Fruit fly (Drosophila melanogaster) whole organism, prepupa: ENCODE measurements around the gene mthl7.

Experiments
- CG10631 ChIP-seq: fragments of 200-800 bp; sonication (Bioruptor generic); optimal IDR thresholded peaks from 2 replicates; lab custom pipeline; 2016; ENCODE audit warnings: missing biosample characterization, missing genetic modification characterization
- CG10669 ChIP-seq: fragments of 200-800 bp; sonication (Bioruptor generic); optimal IDR thresholded peaks from 3 replicates; lab custom pipeline; 2018; ENCODE audit warnings: missing biosample characterization, mild to moderate bottlenecking, missing genetic modification characterization, moderate library complexity
- CG11294 ChIP-seq: fragments of 200-800 bp; sonication (Bioruptor generic); IDR thresholded peaks from 2 replicates; pipeline ENCODE4 v1.3.6; 2022; ENCODE audit warnings: missing biosample characterization, missing genetic modification characterization
- CG11762 ChIP-seq: fragments of 200-800 bp; sonication (Bioruptor generic); optimal IDR thresholded peaks from 3 replicates; lab custom pipeline; 2016; ENCODE audit warnings: missing biosample characterization, missing genetic modification characterization; ENCODE audit not compliant: insufficient read depth
- CG11902 ChIP-seq: fragments of 200-800 bp; sonication (Bioruptor generic); optimal IDR thresholded peaks from 3 replicates; lab custom pipeline; 2016; ENCODE audit warnings: missing biosample characterization, missing genetic modification characterization
- CG15336 ChIP-seq: fragments of 200-800 bp; sonication (Bioruptor generic); IDR thresholded peaks from 2 replicates; pipeline ENCODE4 v1.3.6; 2022; ENCODE audit warnings: missing biosample characterization, missing genetic modification characterization
- CG16779 ChIP-seq: fragments of 200-800 bp; sonication (Bioruptor generic); optimal IDR thresholded peaks from 3 replicates; lab custom pipeline; 2017; ENCODE audit warnings: missing biosample characterization, mild to moderate bottlenecking, missing genetic modification characterization
- CG31627 ChIP-seq: fragments of 200-800 bp; sonication (Bioruptor generic); optimal IDR thresholded peaks from 3 replicates; lab custom pipeline; 2016; ENCODE audit warnings: missing biosample characterization, missing genetic modification characterization
- CG32006 ChIP-seq: fragments of 200-800 bp; sonication (Bioruptor generic); optimal IDR thresholded peaks from 3 replicates; lab custom pipeline; 2017; ENCODE audit warnings: missing biosample characterization, mild to moderate bottlenecking, missing genetic modification characterization
- CG4318 ChIP-seq: fragments of 200-800 bp; sonication (Bioruptor generic); optimal IDR thresholded peaks from 3 replicates; lab custom pipeline; 2017; ENCODE audit warnings: missing biosample characterization, mild to moderate bottlenecking, missing genetic modification characterization
- CG6163 ChIP-seq: fragments of 200-800 bp; sonication (Bioruptor generic); IDR thresholded peaks from 3 replicates; pipeline ENCODE4 v1.3.6; 2022; ENCODE audit warnings: missing biosample characterization, missing genetic modification characterization
- CG6792 ChIP-seq: fragments of 200-800 bp; sonication (Bioruptor generic); optimal IDR thresholded peaks from 3 replicates; lab custom pipeline; 2016; ENCODE audit warnings: missing biosample characterization, missing genetic modification characterization
- CG6808 ChIP-seq: fragments of 200-800 bp; sonication (Bioruptor generic); optimal IDR thresholded peaks from 3 replicates; lab custom pipeline; 2017; ENCODE audit warnings: missing biosample characterization, missing genetic modification characterization, mild to moderate bottlenecking, moderate library complexity, missing genetic modification reagents
- CG8319 ChIP-seq: fragments of 200-800 bp; sonication (Bioruptor generic); optimal IDR thresholded peaks from 3 replicates; lab custom pipeline; 2016; ENCODE audit warnings: missing biosample characterization, missing genetic modification characterization
- Eip75B ChIP-seq: fragments of 200-800 bp; sonication (Bioruptor generic); optimal IDR thresholded peaks from 3 replicates; lab custom pipeline; 2016; ENCODE audit warnings: missing biosample characterization, missing genetic modification characterization
- Eip78C ChIP-seq: fragments of 200-800 bp; sonication (Bioruptor generic); peaks from one replicate; lab custom pipeline; 2016; ENCODE audit warnings: missing biosample characterization, missing genetic modification characterization
- Eip93F ChIP-seq: fragments of 200-800 bp; sonication (Bioruptor generic); optimal IDR thresholded peaks from 2 replicates; lab custom pipeline; 2016; ENCODE audit warnings: missing biosample characterization, mild to moderate bottlenecking, missing genetic modification characterization
- Hr38 ChIP-seq: sonication (Bioruptor generic); optimal IDR thresholded peaks from 2 replicates; lab custom pipeline; 2016; ENCODE audit warnings: missing biosample characterization, missing genetic modification characterization
- Hr39 ChIP-seq: fragments of 200-800 bp; sonication (Bioruptor generic); optimal IDR thresholded peaks from 2 replicates; lab custom pipeline; 2016; ENCODE audit warnings: missing biosample characterization, missing genetic modification characterization
- Hr4 ChIP-seq: fragments of 200-800 bp; sonication (Bioruptor generic); optimal IDR thresholded peaks from 3 replicates; lab custom pipeline; 2016; ENCODE audit warnings: missing biosample characterization, missing genetic modification characterization
- Lpt ChIP-seq: fragments of 200-800 bp; sonication (Bioruptor generic); optimal IDR thresholded peaks from 3 replicates; lab custom pipeline; 2016; ENCODE audit warnings: missing biosample characterization, missing genetic modification characterization
- Smox ChIP-seq: fragments of 200-800 bp; sonication (Bioruptor generic); optimal IDR thresholded peaks from 3 replicates; lab custom pipeline; 2016; ENCODE audit warnings: missing biosample characterization, missing genetic modification characterization
- Sox102F ChIP-seq: fragments of 200-800 bp; sonication (Bioruptor generic); optimal IDR thresholded peaks from 2 replicates; lab custom pipeline; 2016; ENCODE audit warnings: missing biosample characterization, mild to moderate bottlenecking, missing genetic modification characterization
- achi ChIP-seq: fragments of 200-800 bp; sonication (Bioruptor generic); optimal IDR thresholded peaks from 3 replicates; lab custom pipeline; 2016; ENCODE audit warnings: missing biosample characterization, missing genetic modification characterization
- acj6 ChIP-seq: fragments of 200-800 bp; sonication (Bioruptor generic); optimal IDR thresholded peaks from 3 replicates; lab custom pipeline; 2016; ENCODE audit warnings: missing biosample characterization, missing genetic modification characterization
- eg ChIP-seq: fragments of 200-800 bp; sonication (Bioruptor generic); IDR thresholded peaks from 3 replicates; pipeline ENCODE4 v1.3.6; 2022; ENCODE audit warnings: missing biosample characterization, missing genetic modification characterization
- fd59A ChIP-seq: fragments of 200-800 bp; sonication (Bioruptor generic); optimal IDR thresholded peaks from 2 replicates; lab custom pipeline; 2017; ENCODE audit warnings: missing biosample characterization, mild to moderate bottlenecking, missing genetic modification characterization, missing genetic modification reagents
- fd85E ChIP-seq: fragments of 200-800 bp; sonication (Bioruptor generic); optimal IDR thresholded peaks from 3 replicates; lab custom pipeline; 2016; ENCODE audit warnings: missing biosample characterization, missing genetic modification characterization
- fkh ChIP-seq: fragments of 200-800 bp; sonication (Bioruptor generic); optimal IDR thresholded peaks from 3 replicates; lab custom pipeline; 2017; ENCODE audit warnings: missing biosample characterization, mild to moderate bottlenecking, missing genetic modification characterization, moderate library complexity
- pdm3 ChIP-seq: fragments of 200-800 bp; sonication (Bioruptor generic); optimal IDR thresholded peaks from 3 replicates; lab custom pipeline; 2016; ENCODE audit warnings: missing biosample characterization, missing genetic modification characterization
- salr ChIP-seq, 2 experiments: fragments of 200-800 bp; sonication (Bioruptor generic); optimal IDR thresholded peaks; 3 replicates each; lab custom pipeline; 2016 to 2018; ENCODE audit warnings: missing biosample characterization in 2 of 2, missing genetic modification characterization in 2 of 2, mild to moderate bottlenecking in 1 of 2
- spab ChIP-seq: fragments of 200-800 bp; sonication (Bioruptor generic); optimal IDR thresholded peaks from 2 replicates; lab custom pipeline; 2017; ENCODE audit warnings: missing biosample characterization, mild to moderate bottlenecking, missing genetic modification characterization, missing genetic modification reagents
- ss ChIP-seq, 2 experiments: fragments of 200-800 bp; sonication (Bioruptor generic); optimal IDR thresholded peaks; 2 replicates in 1 of 2; 3 replicates in 1 of 2; lab custom pipeline; 2017 to 2018; ENCODE audit warnings: mild to moderate bottlenecking in 2 of 2, missing biosample characterization in 2 of 2, missing genetic modification characterization in 2 of 2, moderate library complexity in 1 of 2
- svp ChIP-seq: fragments of 200-800 bp; sonication (Bioruptor generic); peaks from one replicate; lab custom pipeline; 2016; ENCODE audit warnings: missing biosample characterization, missing genetic modification characterization
- vri ChIP-seq: fragments of 200-800 bp; sonication (Bioruptor generic); optimal IDR thresholded peaks from 3 replicates; lab custom pipeline; 2016; ENCODE audit warnings: missing biosample characterization, mild to moderate bottlenecking, missing genetic modification characterization

The mthl7 gene

DNA sequence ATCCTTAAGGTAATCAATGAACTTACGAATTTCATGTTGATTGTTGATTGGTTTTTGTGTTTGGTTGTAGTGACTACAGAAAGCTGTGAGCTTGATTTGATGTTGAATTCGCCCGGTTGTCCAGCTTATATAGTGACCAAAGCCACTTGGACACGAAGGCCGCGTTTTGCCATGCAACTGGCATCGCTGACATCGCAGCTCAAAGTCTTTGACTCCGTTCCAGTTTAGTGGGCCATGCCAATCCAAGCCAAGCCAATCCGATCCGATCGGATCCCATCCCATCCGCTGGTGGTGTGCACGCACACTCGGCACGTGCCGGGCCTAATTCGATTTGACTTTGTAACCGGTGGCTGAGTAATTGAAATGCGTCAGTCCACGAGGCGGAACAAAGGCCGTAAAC, 38.6 kb upstream of the mthl7 start, which contains the start of gene CG13674:
CG13674 (minus strand) TSS at position 101 of the 400 bp plus-strand sequence.
- no peak for TF ChIP-seq Eip75B (GFP tag; lab: Kevin White, UChicago)
- no peak for TF ChIP-seq salr (GFP tag; optimal IDR thresholded peaks at IDR 0.05; lab: Kevin White, UChicago)
- TF ChIP-seq CG10669 = no peak

DNA sequence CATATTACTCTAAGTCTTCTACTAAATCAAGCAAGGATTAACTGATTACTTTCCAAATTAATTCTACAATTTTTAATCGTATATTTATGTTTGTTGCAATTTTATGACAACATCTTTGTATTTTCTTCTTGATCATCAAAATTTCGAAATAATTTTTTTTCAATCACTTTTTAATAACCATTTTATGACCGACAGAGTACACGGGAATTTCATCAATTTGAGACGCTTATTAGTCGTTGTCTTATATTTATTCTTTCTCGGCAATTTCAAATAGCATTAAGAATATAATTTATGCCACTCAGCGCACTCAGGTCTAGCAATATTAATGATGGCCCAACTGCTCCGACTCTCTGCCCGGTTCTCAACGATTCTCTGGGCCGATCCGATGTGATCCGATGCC, 34.7 kb upstream of the mthl7 start, which contains the start of gene CG8012:
CG8012 (plus strand) TSS at position 301 of the 400 bp plus-strand sequence.
- TF ChIP-seq Eip93F (GFP tag; lab: Kevin White, UChicago) (no peak), CG8319 (GFP tag; lab: Kevin White, UChicago) (no peak), CG11762 (GFP tag; lab: Kevin White, UChicago) (no peak), CG31627 (GFP tag; lab: Kevin White, UChicago) (no peak), CG4318 (GFP tag; lab: Kevin White, UChicago) (no peak), Eip78C (GFP tag; lab: Kevin White, UChicago) (no peak), CG32006 (GFP tag; lab: Kevin White, UChicago) (no peak), Hr39 (GFP tag; lab: Kevin White, UChicago) (no peak), fd85E (no peak), pdm3 (GFP tag; lab: Kevin White, UChicago) (no peak), svp (GFP tag; lab: Kevin White, UChicago) (no peak), CG11294 (GFP tag; lab: Robert Waterston, UW) (no peak), Eip75B (GFP tag; lab: Kevin White, UChicago) (no peak)
- TF ChIP-seq, all 60 proteins: peak for 0

DNA sequence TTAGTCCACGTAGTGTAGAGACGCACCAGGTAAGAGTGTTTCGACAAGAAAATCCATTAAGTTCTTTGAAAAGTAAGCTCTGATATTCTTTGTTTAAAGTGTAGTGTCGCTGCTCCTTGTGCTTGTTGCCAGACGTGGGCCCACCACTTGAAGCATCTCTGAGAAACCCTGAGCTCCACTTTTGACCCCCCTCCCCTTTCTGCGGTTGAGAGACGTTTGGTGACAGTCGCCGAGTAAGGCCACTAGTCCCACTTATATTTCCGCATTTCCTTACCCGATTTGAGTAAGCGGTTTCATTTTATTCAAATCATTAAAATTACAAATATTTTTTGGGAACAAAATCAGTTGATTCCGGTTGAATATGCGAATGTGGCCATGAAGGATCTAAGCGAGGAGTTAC, 31.3 kb upstream of the mthl7 start, which contains the start of gene CG8006:
CG8006 (plus strand) TSS at position 301 of the 400 bp plus-strand sequence.
- TF ChIP-seq Hr4 (GFP tag; lab: Kevin White, UChicago) (no peak), CG6163 (GFP tag; lab: Robert Waterston, UW) (no peak), fd85E (no peak), fd59A (GFP tag; lab: Kevin White, UChicago) (no peak), Eip75B (GFP tag; lab: Kevin White, UChicago) (no peak), ss (GFP tag; optimal IDR thresholded peaks at IDR 0.05; lab: Kevin White, UChicago) (no peak), Sox102F (GFP tag; lab: Kevin White, UChicago) (no peak), CG8319 (GFP tag; lab: Kevin White, UChicago) (no peak), Smox (no peak), vri (no peak), CG6808 (GFP tag; lab: Kevin White, UChicago) (no peak), CG10631 (GFP tag; lab: Kevin White, UChicago) (no peak), pdm3 (GFP tag; lab: Kevin White, UChicago) (no peak), CG6792 (GFP tag; lab: Kevin White, UChicago) (no peak), spab (GFP tag; lab: Kevin White, UChicago) (no peak), acj6 (no peak), CG15336 (GFP tag; lab: Robert Waterston, UW) (no peak), Lpt (no peak)

DNA sequence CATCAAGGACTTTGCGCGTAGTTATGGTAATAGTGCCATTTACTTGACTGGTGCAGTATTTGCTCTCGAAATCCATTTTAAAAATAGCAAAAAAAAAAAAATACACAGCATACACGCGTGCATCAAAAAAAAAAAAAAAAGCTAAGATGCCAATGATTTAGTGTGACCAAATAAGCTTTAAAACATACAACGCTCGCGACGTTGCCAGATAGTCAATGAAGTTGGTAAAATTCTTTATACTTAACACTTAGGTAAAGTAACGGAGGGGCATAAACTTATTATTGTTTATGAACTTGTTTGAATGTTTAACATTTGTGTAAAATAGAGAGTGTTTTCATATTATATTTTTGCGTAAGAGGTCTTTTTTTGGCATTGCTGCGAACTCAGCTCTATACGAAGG, 30.3 kb upstream of the mthl7 start, which contains the start of gene tut:
tut (minus strand) TSS at position 148 of the 400 bp plus-strand sequence.
- TF ChIP-seq svp (GFP tag; lab: Kevin White, UChicago) = no peak
- TF ChIP-seq Hr38 = no peak
- TF ChIP-seq CG11902 (GFP tag; lab: Kevin White, UChicago) = no peak

DNA sequence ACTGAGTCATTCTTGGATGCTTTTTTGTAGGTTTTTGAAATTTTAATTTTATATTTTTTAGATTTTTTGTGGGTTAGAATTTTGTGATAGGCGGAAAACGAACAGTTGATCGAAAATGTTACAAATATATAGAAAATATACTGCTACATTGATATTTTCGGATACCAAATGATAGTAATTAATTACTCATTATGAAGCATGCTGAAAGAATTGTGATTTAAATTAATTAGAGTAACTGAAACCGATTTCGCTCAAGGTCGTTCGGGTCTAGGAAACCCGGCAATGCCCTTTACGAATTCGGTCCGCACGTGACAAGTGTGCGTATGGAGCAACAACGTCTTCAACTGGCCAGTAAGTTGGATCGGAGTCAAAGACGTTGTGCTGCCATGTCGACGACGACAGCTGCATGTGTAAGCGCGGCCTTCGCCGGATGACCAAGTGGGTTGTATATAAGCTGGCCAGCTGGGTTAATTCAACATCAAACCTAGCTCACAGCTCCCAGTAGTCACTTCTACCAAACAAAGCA, 22.1 kb upstream of the mthl7 start, which contains the start of the genes CG7366 and CG13679:
CG7366 (minus strand) TSS at position 101 of the 526 bp plus-strand sequence.
CG13679 (plus strand) TSS at position 476 of the 526 bp plus-strand sequence.
- no peak for TF ChIP-seq fkh (GFP tag; lab: Kevin White, UChicago)
- no peak for TF ChIP-seq Hr38
- TF ChIP-seq CG11294 (GFP tag; lab: Robert Waterston, UW) = no peak
- TF ChIP-seq CG10631 (GFP tag; lab: Kevin White, UChicago) = no peak
- TF ChIP-seq CG11902 (GFP tag; lab: Kevin White, UChicago) = no peak
- TF ChIP-seq achi = no peak
- TF ChIP-seq CG6163 (GFP tag; lab: Robert Waterston, UW) = no peak
- no peak for TF ChIP-seq CG16779
- TF ChIP-seq CG4318 (GFP tag; lab: Kevin White, UChicago) = no peak
- TF ChIP-seq eg (GFP tag; lab: Robert Waterston, UW) = no peak
